Worm (Caenorhabditis elegans) whole organism, midembryonic: Measurements from ENCODE around the gene srt-14.

Experiments used
- T22C8.4 ChIP-seq: fragments of 200-800 bp; sonication (Bioruptor generic); IDR thresholded peaks from 2 replicates; pipeline ENCODE4 v1.3.6; 2022; ENCODE audit warnings: missing genetic modification characterization, missing compliant biosample characterization
- cog-1 ChIP-seq: sonication (generic microtip); optimal IDR thresholded peaks from 2 replicates; lab custom pipeline; 2016; ENCODE audit warnings: missing genetic modification characterization, missing compliant biosample characterization
- med-1 ChIP-seq: sonication (generic microtip); optimal IDR thresholded peaks from 2 replicates; lab custom pipeline; 2017; ENCODE audit warnings: missing genetic modification characterization, mild to moderate bottlenecking, missing compliant biosample characterization, antibody characterized with exemption, missing genetic modification reagents; ENCODE audit not compliant: insufficient read depth
- ref-1 ChIP-seq: fragments of 200-800 bp; sonication (Bioruptor generic); conservative IDR thresholded peaks from 2 replicates; pipeline ENCODE4 v1.3.6; 2022; ENCODE audit warnings: missing genetic modification reagents, missing genetic modification characterization, missing compliant biosample characterization
- tab-1 ChIP-seq: fragments of 200-800 bp; sonication (Bioruptor generic); IDR thresholded peaks from 2 replicates; pipeline ENCODE4 v1.3.6; 2022; ENCODE audit warnings: missing genetic modification characterization, missing compliant biosample characterization
- ztf-23 ChIP-seq: fragments of 200-800 bp; sonication (Bioruptor generic); IDR thresholded peaks from 2 replicates; pipeline ENCODE4 v1.3.6; 2022; ENCODE audit warnings: missing genetic modification reagents, missing genetic modification characterization, missing compliant biosample characterization
- ztf-29 ChIP-seq: fragments of 200-800 bp; sonication (Bioruptor generic); IDR thresholded peaks from 2 replicates; pipeline ENCODE4 v1.3.6; 2022; ENCODE audit warnings: missing genetic modification reagents, missing genetic modification characterization, missing compliant biosample characterization

DNA sequence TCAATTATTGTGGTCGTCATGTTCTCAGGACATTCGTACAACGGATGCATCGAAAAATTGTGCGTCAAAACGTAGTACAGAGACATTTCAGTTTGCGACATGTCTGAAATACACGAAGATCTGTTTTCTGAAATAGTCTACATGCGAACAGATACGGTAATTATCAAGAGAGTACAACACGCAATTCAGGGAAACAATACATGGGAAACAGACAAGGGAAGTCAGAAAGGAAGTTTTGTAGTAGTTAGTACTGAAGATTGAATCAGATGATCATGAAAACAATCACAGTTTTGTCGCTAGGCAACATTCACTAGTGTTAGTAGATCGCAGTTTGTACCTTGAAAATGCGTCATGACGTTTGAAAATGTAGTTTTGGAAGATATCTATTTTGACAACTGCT lies 6.3 kb downstream of the srt-14 start, which contains the start of gene srt-13:
- TF ChIP-seq ref-1 (GFP tag; lab: Robert Waterston, UW) (no peak), ztf-23 (GFP tag; lab: Robert Waterston, UW) (no peak), tab-1 (GFP tag; lab: Robert Waterston, UW) (no peak), cog-1 (tag; lab: Kevin White, UChicago) (no peak), T22C8.4 (GFP tag; lab: Robert Waterston, UW) (no peak), ztf-29 (no peak), med-1 (GFP tag; lab: Kevin White, UChicago) (no peak)
